Fruit fly (Drosophila melanogaster) whole organism, prepupa: ENCODE measurements around the gene CG31406.

Experiments
- CG34406 ChIP-seq: fragments of 200-800 bp; sonication (Bioruptor generic); optimal IDR thresholded peaks from 3 replicates; lab custom pipeline; 2016; ENCODE audit warnings: missing biosample characterization, missing genetic modification characterization
- CG4318 ChIP-seq: fragments of 200-800 bp; sonication (Bioruptor generic); optimal IDR thresholded peaks from 3 replicates; lab custom pipeline; 2017; ENCODE audit warnings: missing biosample characterization, mild to moderate bottlenecking, missing genetic modification characterization
- Eip78C ChIP-seq: fragments of 200-800 bp; sonication (Bioruptor generic); peaks from one replicate; lab custom pipeline; 2016; ENCODE audit warnings: missing biosample characterization, missing genetic modification characterization
- Hr38 ChIP-seq: sonication (Bioruptor generic); optimal IDR thresholded peaks from 2 replicates; lab custom pipeline; 2016; ENCODE audit warnings: missing biosample characterization, missing genetic modification characterization
- Lpt ChIP-seq: fragments of 200-800 bp; sonication (Bioruptor generic); optimal IDR thresholded peaks from 3 replicates; lab custom pipeline; 2016; ENCODE audit warnings: missing biosample characterization, missing genetic modification characterization
- OdsH ChIP-seq: fragments of 200-800 bp; sonication (Bioruptor generic); optimal IDR thresholded peaks from 3 replicates; lab custom pipeline; 2016; ENCODE audit warnings: missing biosample characterization, missing genetic modification characterization
- acj6 ChIP-seq: fragments of 200-800 bp; sonication (Bioruptor generic); optimal IDR thresholded peaks from 3 replicates; lab custom pipeline; 2016; ENCODE audit warnings: missing biosample characterization, missing genetic modification characterization

dm6 chr3R:10350741-10351629 lies 2.4 kb downstream of the CG31406 start:
- TF ChIP-seq OdsH (GFP tag; lab: Kevin White, UChicago) (peak; percentile 86), CG4318 (GFP tag; lab: Kevin White, UChicago) (peak; percentile 74), Eip78C (peak; percentile 96), acj6 (peak; percentile 84), CG34406 (peak; percentile 79), Lpt (GFP tag; lab: Kevin White, UChicago) (peak; percentile 72), Hr38 (GFP tag; lab: Kevin White, UChicago) (no peak)
